Worm (Caenorhabditis elegans): Measurements from ENCODE around the gene fbxb-11.

fbxb-11 gene

DNA sequence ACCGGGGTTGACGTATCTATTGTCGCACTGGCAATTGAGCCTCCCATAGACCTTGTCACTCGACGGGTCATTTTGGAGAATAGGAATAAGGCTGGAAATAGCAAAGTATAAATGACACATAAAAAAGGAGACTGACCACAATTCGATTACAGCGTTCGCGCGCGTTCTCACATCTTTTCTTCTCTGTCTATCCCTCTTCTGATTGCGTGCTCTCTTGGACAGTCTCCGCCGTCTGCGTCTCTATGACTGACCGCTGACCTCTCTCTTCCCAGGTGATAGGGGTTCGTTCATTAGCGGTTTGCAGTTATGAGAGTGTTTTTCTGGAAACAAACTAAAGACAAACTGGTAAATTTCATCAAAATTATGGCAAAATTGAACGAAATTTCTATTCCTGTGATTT is 11.9 kb downstream of the fbxb-11 start, which contains the start of gene ceh-83 (continued):
- no peak for TF ChIP-seq lin-39 (tag; optimal IDR thresholded peaks at IDR 0.05)
- TF ChIP-seq Y116A8C.19 (tag; optimal IDR thresholded peaks at IDR 0.05; ENCODE audit: borderline replicate concordance) = no peak
- peak in 2 of 3 experiments; percentile 16 to 34 for TF ChIP-seq dpl-1 (GFP tag; optimal IDR thresholded peaks at IDR 0.05)
- TF ChIP-seq fkh-10 (GFP tag; optimal IDR thresholded peaks at IDR 0.05) = no peak
- TF ChIP-seq pag-3 (tag; optimal IDR thresholded peaks at IDR 0.05; ENCODE audit: borderline replicate concordance, insufficient read depth) = no peak
- TF ChIP-seq efl-1 (optimal IDR thresholded peaks at IDR 0.05) = peak; percentile 57 to 68
- peak; percentile 36 to 94 for TF ChIP-seq efl-1 (GFP tag; optimal IDR thresholded peaks at IDR 0.05 in 1 of 2)

DNA sequence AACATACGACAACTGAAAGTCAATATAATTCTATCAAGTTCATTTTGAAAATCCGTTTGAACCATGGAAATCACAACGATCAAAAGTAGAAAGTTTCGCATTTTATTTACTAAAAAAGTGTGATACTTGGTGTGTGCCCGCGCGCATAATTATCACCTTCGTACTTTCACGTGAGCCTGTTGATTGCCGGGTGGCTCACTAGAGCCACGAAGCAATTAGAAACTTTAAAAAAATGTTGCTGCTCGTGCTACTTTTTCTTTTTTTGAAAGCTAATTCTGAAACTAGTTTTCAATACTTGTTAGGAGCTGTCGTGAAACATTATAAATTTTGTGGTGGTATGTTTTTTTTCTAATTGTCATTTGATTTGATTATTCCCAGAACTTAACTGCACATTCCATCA is 14.4 kb downstream of the fbxb-11 start, which contains the start of the genes irld-9 and irld-33:
irld-9 (minus strand) TSS at position 101 of the 400 bp plus-strand sequence.
irld-33 (plus strand) TSS at position 209 of the 400 bp plus-strand sequence.
- TF ChIP-seq grh-1 (GFP tag; IDR thresholded peaks at IDR 0.05) = no peak
- no peak for TF ChIP-seq C04F5.9 (tag; optimal IDR thresholded peaks at IDR 0.05)
- no peak for TF ChIP-seq fkh-8 (tag; optimal IDR thresholded peaks at IDR 0.05)
- TF ChIP-seq nhr-237 (tag; optimal IDR thresholded peaks at IDR 0.05) = no peak
- TF ChIP-seq fos-1 (tag; optimal IDR thresholded peaks at IDR 0.05) = no peak
- no peak for TF ChIP-seq ama-1 (optimal IDR thresholded peaks at IDR 0.05)
- TF ChIP-seq nhr-20 (tag; optimal IDR thresholded peaks at IDR 0.05) = no peak
- TF ChIP-seq ceh-63 (GFP tag; optimal IDR thresholded peaks at IDR 0.05) = no peak
- no peak for TF ChIP-seq xbp-1 (tag; optimal IDR thresholded peaks at IDR 0.05)
- no peak for TF ChIP-seq nhr-71 (tag; optimal IDR thresholded peaks at IDR 0.05)
- no peak for TF ChIP-seq rnt-1 (tag; optimal IDR thresholded peaks at IDR 0.05)
- no peak for TF ChIP-seq nhr-11 (tag; optimal IDR thresholded peaks at IDR 0.05)
- TF ChIP-seq lir-3 (tag; optimal IDR thresholded peaks at IDR 0.05; ENCODE audit: poor library complexity) = no peak
- TF ChIP-seq egl-27 (tag; optimal IDR thresholded peaks at IDR 0.05) = no peak
- no peak for TF ChIP-seq nhr-12 (tag; optimal IDR thresholded peaks at IDR 0.05)
- no peak for TF ChIP-seq unc-130 (tag; optimal IDR thresholded peaks at IDR 0.05)

ce11 chrII:1741248-1741647 is 16.8 kb downstream of the fbxb-11 start, which contains the start of gene K07G6.1:
Gene K07G6.1, plus strand, starts transcription at chrII:1741548.
- no peak for TF ChIP-seq efl-1 (optimal IDR thresholded peaks at IDR 0.05)
- peak in 1 of 2 experiments; percentile 26 for TF ChIP-seq efl-1 (GFP tag; optimal IDR thresholded peaks at IDR 0.05 in 1 of 2)
- TF ChIP-seq nhr-47 (tag; optimal IDR thresholded peaks at IDR 0.05) = no peak

DNA sequence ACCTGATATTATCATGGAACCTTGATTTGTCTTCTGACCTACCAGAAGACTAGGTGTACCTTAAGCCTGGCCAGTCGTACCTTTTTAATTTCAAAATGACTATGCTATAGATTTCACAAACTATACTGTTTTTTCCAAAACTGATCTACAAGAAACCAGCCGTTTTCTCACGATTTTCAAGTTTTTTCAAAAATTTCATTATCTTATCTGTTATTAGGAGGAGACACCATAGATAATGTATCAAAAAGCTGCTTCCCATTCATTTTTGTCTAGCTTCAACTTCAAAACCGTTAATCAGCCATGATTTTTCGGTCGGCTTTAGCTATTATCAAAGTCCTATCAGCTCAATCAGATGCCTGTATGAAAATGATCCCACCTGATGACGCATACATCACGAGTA is 18.1 kb downstream of the fbxb-11 start, which contains the start of gene F36H5.12:
F36H5.12 (plus strand) TSS at position 301 of the 400 bp plus-strand sequence.
- TF ChIP-seq sptf-1 (tag; optimal IDR thresholded peaks at IDR 0.05) = no peak
- TF ChIP-seq ama-1 (optimal IDR thresholded peaks at IDR 0.05) = no peak
- TF ChIP-seq unc-62 (GFP tag; optimal IDR thresholded peaks at IDR 0.05) = no peak
- no peak for TF ChIP-seq elt-2 (tag; optimal IDR thresholded peaks at IDR 0.05)
- TF ChIP-seq jun-1 (tag; optimal IDR thresholded peaks at IDR 0.05) = no peak
- TF ChIP-seq alr-1 (tag; optimal IDR thresholded peaks at IDR 0.05; ENCODE audit: borderline replicate concordance) = no peak
- TF ChIP-seq efl-1 (optimal IDR thresholded peaks at IDR 0.05) = no peak
- no peak for TF ChIP-seq efl-1 (GFP tag; optimal IDR thresholded peaks at IDR 0.05 in 1 of 2)
- TF ChIP-seq egl-27 (tag; optimal IDR thresholded peaks at IDR 0.05) = no peak
- TF ChIP-seq unc-98 (GFP tag; IDR thresholded peaks at IDR 0.05) = no peak
- TF ChIP-seq xbp-1 (tag; optimal IDR thresholded peaks at IDR 0.05) = no peak
- TF ChIP-seq snu-23 (GFP tag; optimal IDR thresholded peaks at IDR 0.05) = no peak
- no peak for TF ChIP-seq elt-3 (tag; optimal IDR thresholded peaks at IDR 0.05)
- TF ChIP-seq ceh-88 (GFP tag; IDR thresholded peaks at IDR 0.05) = no peak
- TF ChIP-seq fkh-8 (tag; optimal IDR thresholded peaks at IDR 0.05) = no peak
- TF ChIP-seq tbx-2 (tag; optimal IDR thresholded peaks at IDR 0.05) = no peak
- no peak for TF ChIP-seq nhr-28 (tag; optimal IDR thresholded peaks at IDR 0.05)
